Fruit fly (Drosophila melanogaster) whole organism: ENCODE data around the gene cyr.

ENCODE experiments used
- CG8478 ChIP-seq: fragments of >200 bp; optimal IDR thresholded peaks from 2 replicates; lab custom pipeline; 2018; ENCODE audit warnings: inconsistent platforms
- EcR ChIP-seq, 2 experiments: fragments of >200 bp; optimal IDR thresholded peaks; 2 replicates each; lab custom pipeline; 2017; ENCODE audit warnings: missing biosample characterization in 2 of 2, missing genetic modification characterization in 2 of 2, missing genetic modification reagents in 2 of 2
- pan ChIP-seq: fragments of >200 bp; optimal IDR thresholded peaks from 2 replicates; lab custom pipeline; 2017
- usp ChIP-seq: fragments of >200 bp; optimal IDR thresholded peaks from 2 replicates; lab custom pipeline; 2017; ENCODE audit warnings: missing biosample characterization, missing genetic modification characterization, mixed read lengths

DNA sequence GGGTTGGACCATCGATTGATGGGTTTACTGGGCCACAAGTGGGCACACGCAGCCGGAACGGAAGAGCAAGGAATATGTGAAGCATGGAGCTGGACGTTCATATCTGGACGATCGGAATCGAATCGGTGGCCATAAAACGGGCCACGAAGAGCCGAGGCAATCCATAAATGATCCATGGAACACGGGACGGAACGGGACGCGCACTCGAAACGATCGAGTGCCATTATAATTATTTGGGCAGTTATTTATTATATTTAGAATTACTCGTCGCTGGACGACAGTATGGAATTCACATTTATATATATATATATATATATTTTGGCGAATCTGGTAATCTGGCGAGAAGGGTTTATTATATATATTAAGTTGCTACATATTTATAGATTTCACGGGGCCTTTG, 27.6 kb downstream of the cyr start:
- TF ChIP-seq EcR (GFP tag; optimal IDR thresholded peaks at IDR 0.05; lab: Kevin White, UChicago), result no peak
- no peak for TF ChIP-seq pan
- no peak for TF ChIP-seq usp (GFP tag; lab: Kevin White, UChicago)
- no peak for TF ChIP-seq CG8478 (lab: Kevin White, UChicago)
